Worm (Caenorhabditis elegans) whole organism, late embryonic: ENCODE results near the gene hap-1.

Source experiments
- C38D4.7 ChIP-seq: fragments of 200-800 bp; sonication (Bioruptor generic); optimal IDR thresholded peaks from 2 replicates; lab custom pipeline; 2018; ENCODE audit warnings: mild to moderate bottlenecking, missing genetic modification characterization, moderate library complexity, missing compliant biosample characterization
- F13H6.1 ChIP-seq: sonication (generic microtip); optimal IDR thresholded peaks from 2 replicates; lab custom pipeline; 2016; ENCODE audit warnings: missing genetic modification characterization, missing compliant biosample characterization
- K02D7.2 ChIP-seq: sonication (generic microtip); optimal IDR thresholded peaks from 2 replicates; lab custom pipeline; 2017; ENCODE audit warnings: mild to moderate bottlenecking, missing genetic modification characterization, missing compliant biosample characterization
- K09A11.1 ChIP-seq: sonication (generic microtip); optimal IDR thresholded peaks from 2 replicates; lab custom pipeline; 2017; ENCODE audit warnings: antibody characterized with exemption, mild to moderate bottlenecking, missing genetic modification characterization, missing compliant biosample characterization; ENCODE audit not compliant: insufficient read depth
- ceh-14 ChIP-seq: sonication (generic microtip); optimal IDR thresholded peaks from 2 replicates; lab custom pipeline; 2016; ENCODE audit warnings: missing genotype, missing genetic modification characterization, missing compliant biosample characterization
- ceh-19 ChIP-seq: fragments of 200-800 bp; sonication (Bioruptor generic); optimal IDR thresholded peaks from 2 replicates; lab custom pipeline; 2018; ENCODE audit warnings: mild to moderate bottlenecking, missing genetic modification characterization, missing compliant biosample characterization
- ceh-30 ChIP-seq: fragments of 150-350 bp; optimal IDR thresholded peaks from 2 replicates; lab custom pipeline; 2014; ENCODE audit warnings: missing biosample characterization, missing genetic modification characterization
- ceh-34 ChIP-seq: sonication (generic microtip); optimal IDR thresholded peaks from 2 replicates; lab custom pipeline; 2016; ENCODE audit warnings: mild to moderate bottlenecking, missing genetic modification characterization, missing compliant biosample characterization
- ceh-45 ChIP-seq: fragments of 200-800 bp; sonication (Bioruptor generic); IDR thresholded peaks from 2 replicates; pipeline ENCODE4 v1.3.6; 2022; ENCODE audit warnings: missing genetic modification reagents, missing genetic modification characterization, missing compliant biosample characterization
- ceh-48 ChIP-seq: sonication (generic microtip); optimal IDR thresholded peaks from 2 replicates; lab custom pipeline; 2016; ENCODE audit warnings: missing genetic modification characterization, inconsistent platforms, missing compliant biosample characterization
- ceh-6 ChIP-seq: fragments of 200-800 bp; sonication (Bioruptor generic); optimal IDR thresholded peaks from 2 replicates; lab custom pipeline; 2018; ENCODE audit warnings: mild to moderate bottlenecking, missing genetic modification characterization, missing compliant biosample characterization
- ceh-9 ChIP-seq: sonication (generic microtip); optimal IDR thresholded peaks from 2 replicates; lab custom pipeline; 2016; ENCODE audit warnings: mild to moderate bottlenecking, missing genetic modification characterization, inconsistent platforms, missing compliant biosample characterization
- che-1 ChIP-seq: sonication (generic microtip); optimal IDR thresholded peaks from 2 replicates; lab custom pipeline; 2016; ENCODE audit warnings: mild to moderate bottlenecking, missing genetic modification characterization, missing compliant biosample characterization
- dmd-4 ChIP-seq: sonication (generic microtip); optimal IDR thresholded peaks from 2 replicates; lab custom pipeline; 2016; ENCODE audit warnings: borderline replicate concordance, missing genetic modification characterization, missing compliant biosample characterization
- elt-2 ChIP-seq: sonication (generic microtip); optimal IDR thresholded peaks from 2 replicates; lab custom pipeline; 2016; ENCODE audit warnings: missing genetic modification reagents, missing genetic modification characterization, missing compliant biosample characterization
- ets-4 ChIP-seq: sonication (generic microtip); optimal IDR thresholded peaks from 2 replicates; lab custom pipeline; 2016; ENCODE audit warnings: missing genetic modification characterization, missing compliant biosample characterization
- fax-1 ChIP-seq: sonication (generic microtip); optimal IDR thresholded peaks from 2 replicates; lab custom pipeline; 2016; ENCODE audit warnings: missing genotype, missing genetic modification characterization, missing compliant biosample characterization
- fkh-10 ChIP-seq: fragments of 150-350 bp; optimal IDR thresholded peaks from 2 replicates; lab custom pipeline; 2014; ENCODE audit warnings: missing biosample characterization, missing genetic modification reagents, missing genetic modification characterization
- gmeb-2 ChIP-seq: sonication (generic microtip); optimal IDR thresholded peaks from 2 replicates; lab custom pipeline; 2016; ENCODE audit warnings: missing genetic modification characterization, inconsistent platforms, missing compliant biosample characterization
- hlh-13 ChIP-seq: fragments of 200-800 bp; sonication (Bioruptor generic); optimal IDR thresholded peaks from 2 replicates; lab custom pipeline; 2018; ENCODE audit warnings: mild to moderate bottlenecking, missing genetic modification characterization, missing compliant biosample characterization
- hlh-15 ChIP-seq: sonication (generic microtip); optimal IDR thresholded peaks from 2 replicates; lab custom pipeline; 2016; ENCODE audit warnings: missing genetic modification characterization, missing compliant biosample characterization
- hlh-30 ChIP-seq: sonication (generic microtip); optimal IDR thresholded peaks from 2 replicates; lab custom pipeline; 2017; ENCODE audit warnings: antibody characterized with exemption, missing genetic modification characterization, missing compliant biosample characterization; ENCODE audit not compliant: insufficient read depth
- hlh-6 ChIP-seq: sonication (generic microtip); optimal IDR thresholded peaks from 2 replicates; lab custom pipeline; 2016; ENCODE audit warnings: missing genotype, missing genetic modification characterization, missing compliant biosample characterization
- hlh-8 ChIP-seq: sonication (generic microtip); optimal IDR thresholded peaks from 2 replicates; lab custom pipeline; 2016; ENCODE audit warnings: missing genotype, missing genetic modification characterization, missing compliant biosample characterization
- lim-6 ChIP-seq: sonication (generic microtip); optimal IDR thresholded peaks from 2 replicates; lab custom pipeline; 2016; ENCODE audit warnings: missing genetic modification characterization, missing compliant biosample characterization
- madf-2 ChIP-seq: sonication (generic microtip); optimal IDR thresholded peaks from 2 replicates; lab custom pipeline; 2017; ENCODE audit warnings: missing genetic modification characterization, missing compliant biosample characterization
- mec-3 ChIP-seq: sonication (generic microtip); optimal IDR thresholded peaks from 2 replicates; lab custom pipeline; 2016; ENCODE audit warnings: borderline replicate concordance, missing genetic modification characterization, missing compliant biosample characterization
- nfya-1 ChIP-seq: sonication (generic microtip); optimal IDR thresholded peaks from 2 replicates; lab custom pipeline; 2017; ENCODE audit warnings: missing genetic modification characterization, mild to moderate bottlenecking, missing compliant biosample characterization, antibody characterized with exemption, moderate library complexity
- nhr-11 ChIP-seq: fragments of 150-350 bp; optimal IDR thresholded peaks from 2 replicates; lab custom pipeline; 2014; ENCODE audit warnings: missing biosample characterization, missing genetic modification characterization
- nhr-232 ChIP-seq: sonication (generic microtip); optimal IDR thresholded peaks from 2 replicates; lab custom pipeline; 2016; ENCODE audit warnings: missing genetic modification characterization, missing compliant biosample characterization
- pha-2 ChIP-seq: sonication (generic microtip); optimal IDR thresholded peaks from 2 replicates; lab custom pipeline; 2017; ENCODE audit warnings: mild to moderate bottlenecking, missing genetic modification characterization, missing compliant biosample characterization
- pha-4 ChIP-seq: fragments of 150-350 bp; optimal IDR thresholded peaks from 2 replicates; lab custom pipeline; 2018; ENCODE audit warnings: missing biosample characterization, missing genetic modification reagents, missing genetic modification characterization
- pqm-1 ChIP-seq: sonication (generic microtip); optimal IDR thresholded peaks from 2 replicates; lab custom pipeline; 2016; ENCODE audit warnings: missing genetic modification characterization, missing compliant biosample characterization
- pros-1 ChIP-seq: fragments of 150-350 bp; optimal IDR thresholded peaks from 2 replicates; lab custom pipeline; 2014; ENCODE audit warnings: missing biosample characterization, missing genetic modification reagents, missing genetic modification characterization
- rnt-1 ChIP-seq: sonication (generic microtip); optimal IDR thresholded peaks from 2 replicates; lab custom pipeline; 2016; ENCODE audit warnings: missing genetic modification characterization, missing compliant biosample characterization
- sdc-2 ChIP-seq: sonication (generic microtip); optimal IDR thresholded peaks from 2 replicates; lab custom pipeline; 2016; ENCODE audit warnings: missing genotype, missing genetic modification characterization, missing compliant biosample characterization
- syd-9 ChIP-seq: sonication (generic microtip); optimal IDR thresholded peaks from 2 replicates; lab custom pipeline; 2016; ENCODE audit warnings: mild to moderate bottlenecking, missing genetic modification characterization, moderate library complexity, missing compliant biosample characterization
- tbx-7 ChIP-seq: sonication (generic microtip); optimal IDR thresholded peaks from 2 replicates; lab custom pipeline; 2016; ENCODE audit warnings: missing genotype, missing genetic modification characterization, missing compliant biosample characterization
- ttx-3 ChIP-seq: sonication (generic microtip); optimal IDR thresholded peaks from 2 replicates; lab custom pipeline; 2016; ENCODE audit warnings: missing genetic modification reagents, missing genetic modification characterization, missing compliant biosample characterization
- unc-3 ChIP-seq, 2 experiments: fragments of 200-800 bp in 1 of 2; sonication (Bioruptor generic) in 1 of 2; sonication (generic microtip) in 1 of 2; conservative IDR thresholded peaks in 1 of 2; optimal IDR thresholded peaks in 1 of 2; 2 replicates each; pipeline versions ENCODE4 v1.3.6 to Lab custom; 2016 to 2022; ENCODE audit warnings: missing compliant biosample characterization in 2 of 2, missing genetic modification characterization in 2 of 2, missing genetic modification reagents in 1 of 2
- unc-42 ChIP-seq: sonication (generic microtip); optimal IDR thresholded peaks from 2 replicates; lab custom pipeline; 2016; ENCODE audit warnings: missing genotype, missing genetic modification characterization, missing compliant biosample characterization
- zip-5 ChIP-seq: sonication (generic microtip); optimal IDR thresholded peaks from 2 replicates; lab custom pipeline; 2016; ENCODE audit warnings: missing genetic modification characterization, missing compliant biosample characterization
- ztf-16 ChIP-seq: sonication (generic microtip); optimal IDR thresholded peaks from 2 replicates; lab custom pipeline; 2017; ENCODE audit warnings: missing genetic modification characterization, missing compliant biosample characterization

hap-1 gene

ce11 chrIII:5286205-5286604 is 22.5 kb downstream of the hap-1 start, which contains the start of gene ZC395.11:
ZC395.11 (minus strand) TSS chrIII:5286305.
- no peak for TF ChIP-seq ceh-34
- no peak for TF ChIP-seq zip-5 (tag; lab: Kevin White, UChicago)
- no peak for TF ChIP-seq ztf-16

ce11 chrIII:5287877-5288276 is 24.1 kb downstream of the hap-1 start, which contains the start of gene T15B12.1:
T15B12.1 (plus strand) TSS chrIII:5288177.
- TF ChIP-seq nhr-11 (tag; lab: Kevin White, UChicago): no peak
- no peak for TF ChIP-seq ets-4 (tag; lab: Kevin White, UChicago)
- TF ChIP-seq ceh-6 (GFP tag; lab: Kevin White, UChicago): no peak
- no peak for TF ChIP-seq rnt-1 (tag; lab: Kevin White, UChicago)
- no peak for TF ChIP-seq unc-3 (GFP tag; conservative IDR thresholded peaks at IDR 0.05; lab: Robert Waterston, UW)
- no peak for TF ChIP-seq unc-3 (tag; optimal IDR thresholded peaks at IDR 0.05; lab: Kevin White, UChicago)
- TF ChIP-seq ttx-3: no peak
- no peak for TF ChIP-seq unc-42
- no peak for TF ChIP-seq pros-1 (tag; lab: Kevin White, UChicago)
- no peak for TF ChIP-seq C38D4.7 (GFP tag; lab: Kevin White, UChicago)
- TF ChIP-seq gmeb-2: no peak
- no peak for TF ChIP-seq ceh-30
- no peak for TF ChIP-seq madf-2
- TF ChIP-seq pha-4 (tag; lab: Kevin White, UChicago): no peak
- TF ChIP-seq tbx-7: no peak
- TF ChIP-seq F13H6.1 (tag; lab: Kevin White, UChicago): no peak
- no peak for TF ChIP-seq syd-9
- no peak for TF ChIP-seq K09A11.1 (tag; lab: Kevin White, UChicago)
- no peak for TF ChIP-seq che-1 (tag; lab: Kevin White, UChicago)
- TF ChIP-seq K02D7.2 (tag; lab: Kevin White, UChicago): no peak
- no peak for TF ChIP-seq mec-3

- TF ChIP-seq dmd-4 (no peak), lim-6 (no peak), fax-1 (tag; lab: Kevin White, UChicago) (no peak)
- TF ChIP-seq, all 69 proteins: peak for 0
Observed at ce11 chrIII:5290230-5290629, 26.5 kb downstream of the hap-1 start.

- peak; percentile 23 for TF ChIP-seq elt-2 (tag; lab: Kevin White, UChicago)
- TF ChIP-seq unc-3 (GFP tag; conservative IDR thresholded peaks at IDR 0.05; lab: Robert Waterston, UW): no peak
- TF ChIP-seq unc-3 (tag; optimal IDR thresholded peaks at IDR 0.05; lab: Kevin White, UChicago): no peak
Observed at ce11 chrIII:5291281-5291680, 27.5 kb downstream of the hap-1 start.

ce11 chrIII:5294281-5294680 is 30.5 kb downstream of the hap-1 start:
- TF ChIP-seq ceh-9 (no peak), dmd-4 (no peak), hlh-15 (no peak), nfya-1 (tag; lab: Kevin White, UChicago) (no peak), hlh-8 (tag; lab: Kevin White, UChicago) (no peak)

DNA sequence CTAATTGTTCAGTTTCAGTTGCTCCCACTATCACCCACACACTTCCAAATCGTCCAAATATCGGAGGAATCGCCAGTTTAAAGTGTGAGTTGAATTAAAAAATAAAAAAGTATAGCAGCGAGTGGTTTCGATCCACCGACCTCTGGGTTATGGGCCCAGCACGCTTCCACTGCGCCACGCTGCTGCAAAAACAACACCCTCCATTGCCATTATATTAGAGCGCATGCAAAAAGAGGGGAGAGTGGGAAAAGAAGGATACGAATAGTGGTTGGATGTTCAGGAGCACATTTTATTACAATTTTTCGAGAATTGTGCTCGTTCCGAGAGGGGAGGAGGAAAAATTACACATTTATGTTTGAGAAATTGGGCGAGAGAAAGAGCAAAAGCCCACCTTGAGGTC is 31.1 kb downstream of the hap-1 start:
- TF ChIP-seq nhr-232 (tag; lab: Kevin White, UChicago) (peak; percentile 85), pha-2 (tag; lab: Kevin White, UChicago) (peak; percentile 92), hlh-13 (GFP tag; lab: Kevin White, UChicago) (peak; percentile 88), pqm-1 (tag; lab: Kevin White, UChicago) (peak; percentile 81), syd-9 (peak; percentile 91), ceh-45 (GFP tag; lab: Robert Waterston, UW) (peak; percentile 80), fkh-10 (GFP tag; lab: Kevin White, UChicago) (peak; percentile 34), hlh-15 (peak; percentile 63), ztf-16 (peak; percentile 81), nfya-1 (tag; lab: Kevin White, UChicago) (peak; percentile 68), ceh-19 (peak; percentile 87), hlh-30 (tag; lab: Kevin White, UChicago) (peak; percentile 33), sdc-2 (tag; lab: Kevin White, UChicago) (peak; percentile 81), ceh-6 (GFP tag; lab: Kevin White, UChicago) (peak; percentile 84), K02D7.2 (tag; lab: Kevin White, UChicago) (peak; percentile 80), ceh-48 (peak; percentile 75), ceh-14 (peak; percentile 89), hlh-6 (tag; lab: Kevin White, UChicago) (peak; percentile 94), unc-3 (GFP tag; conservative IDR thresholded peaks at IDR 0.05; lab: Robert Waterston, UW) (peak; percentile 82), unc-3 (tag; optimal IDR thresholded peaks at IDR 0.05; lab: Kevin White, UChicago) (peak; percentile 78)
